Worm (Caenorhabditis elegans): ENCODE measurements around the gene zgpa-1.

DNA sequence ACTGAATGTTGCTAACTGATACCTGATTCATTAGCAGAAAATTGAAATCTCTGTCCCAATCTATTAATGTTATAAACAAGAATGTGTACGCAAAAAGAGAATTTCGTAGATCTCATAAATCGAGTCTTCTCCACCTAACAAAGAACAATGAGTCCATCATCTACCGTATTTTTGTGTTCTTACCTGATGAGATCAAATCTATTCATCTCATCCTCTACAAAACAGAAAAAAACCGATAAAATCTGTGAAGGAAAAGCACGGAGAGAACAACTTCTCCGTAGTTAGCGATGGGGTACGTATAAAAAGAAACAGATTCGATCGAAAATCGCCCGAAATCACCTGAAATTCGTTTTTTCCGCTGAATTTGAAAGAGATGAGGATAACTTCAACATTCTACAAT is 4.0 kb downstream of the zgpa-1 start, which contains the start of gene C33H5.1:
- TF ChIP-seq tbx-2 (tag; optimal IDR thresholded peaks at IDR 0.05) (no peak), nhr-237 (tag; optimal IDR thresholded peaks at IDR 0.05) (no peak), nhr-11 (tag; optimal IDR thresholded peaks at IDR 0.05) (no peak), fos-1 (tag; optimal IDR thresholded peaks at IDR 0.05) (no peak), nhr-25 (tag; optimal IDR thresholded peaks at IDR 0.05) (no peak), skn-1 (tag; optimal IDR thresholded peaks at IDR 0.05) (no peak), mdl-1 (tag; optimal IDR thresholded peaks at IDR 0.05) (no peak)

All from whole organism, L3 larva.